Fruit fly (Drosophila melanogaster) whole organism: Measurements from ENCODE around the gene Gtpx.

ENCODE experiments used
- CG8478 ChIP-seq: fragments of >200 bp; optimal IDR thresholded peaks from 2 replicates; lab custom pipeline; 2018; ENCODE audit warnings: inconsistent platforms
- Dll ChIP-seq: fragments of >200 bp; optimal IDR thresholded peaks from 2 replicates; lab custom pipeline; 2017
- EcR ChIP-seq, 2 experiments: fragments of >200 bp; optimal IDR thresholded peaks; 2 replicates each; lab custom pipeline; 2017; ENCODE audit warnings: missing biosample characterization in 2 of 2, missing genetic modification characterization in 2 of 2, missing genetic modification reagents in 2 of 2
- pan ChIP-seq: fragments of >200 bp; optimal IDR thresholded peaks from 2 replicates; lab custom pipeline; 2017
- psq ChIP-seq: fragments of >200 bp; optimal IDR thresholded peaks from 2 replicates; lab custom pipeline; 2017
- usp ChIP-seq: fragments of >200 bp; optimal IDR thresholded peaks from 2 replicates; lab custom pipeline; 2017; ENCODE audit warnings: missing biosample characterization, missing genetic modification characterization, mixed read lengths

dm6 chr3L:3337345-3337928, 11.4 kb downstream of the Gtpx start:
- TF ChIP-seq Dll (lab: Kevin White, UChicago) (no peak), EcR (GFP tag; optimal IDR thresholded peaks at IDR 0.05; lab: Kevin White, UChicago) (no peak), pan (no peak), psq (lab: Kevin White, UChicago) (no peak), usp (GFP tag; lab: Kevin White, UChicago) (no peak), CG8478 (lab: Kevin White, UChicago) (no peak)
